Fruit fly (Drosophila melanogaster): ENCODE results near the gene OtopLb.

DNA sequence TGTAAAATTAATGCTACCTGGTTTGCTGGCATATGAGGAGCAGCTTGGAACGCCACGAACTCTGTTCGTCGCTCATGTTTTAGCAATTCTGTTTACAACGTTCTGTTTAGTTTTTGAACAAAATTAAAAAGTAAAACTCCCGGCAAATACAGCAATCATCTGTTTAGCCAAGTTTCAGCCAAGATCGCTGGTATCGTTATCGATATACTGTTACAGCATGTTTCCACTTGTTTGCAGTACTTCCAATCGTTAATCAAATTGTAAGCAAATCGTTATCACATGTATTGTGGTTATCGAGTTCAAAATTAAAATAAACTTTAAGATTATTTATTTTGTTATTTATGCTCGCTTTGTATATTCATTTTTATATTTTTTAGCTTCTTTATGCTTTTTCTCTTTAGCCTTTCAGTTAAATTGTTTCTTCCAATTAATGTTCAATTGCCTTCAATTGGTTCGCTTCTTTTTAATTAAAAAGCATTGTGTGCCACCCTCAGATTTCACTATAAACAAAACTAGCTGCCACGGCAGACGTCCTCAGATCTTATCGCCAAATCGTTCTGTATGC, 39.5 kb upstream of the OtopLb start, which contains the start of the genes Fign and CG8837:
- TF ChIP-seq CG32264 (GFP tag; optimal IDR thresholded peaks at IDR 0.05) (no peak), psq (GFP tag; optimal IDR thresholded peaks at IDR 0.05) (no peak), sage (GFP tag; optimal IDR thresholded peaks at IDR 0.05) (no peak), Mio (GFP tag; optimal IDR thresholded peaks at IDR 0.05) (no peak), h (GFP tag; optimal IDR thresholded peaks at IDR 0.05) (no peak), foxo (GFP tag; optimal IDR thresholded peaks at IDR 0.05) (no peak), Hr78 (GFP tag; optimal IDR thresholded peaks at IDR 0.05) (no peak), usp (GFP tag; optimal IDR thresholded peaks at IDR 0.05) (no peak), Sp1 (GFP tag; optimal IDR thresholded peaks at IDR 0.05) (no peak), ey (GFP tag; optimal IDR thresholded peaks at IDR 0.05) (no peak), Jra (GFP tag; optimal IDR thresholded peaks at IDR 0.05) (no peak), jim (GFP tag; optimal IDR thresholded peaks at IDR 0.05) (no peak)

Measured in whole organism, wandering third instar larva.